Fruit fly (Drosophila melanogaster): ENCODE results near the gene Jhbp5.
A peak's percentile ranks its signal among the peaks of the same experiment; 100 is the strongest.

Jhbp5 gene

DNA sequence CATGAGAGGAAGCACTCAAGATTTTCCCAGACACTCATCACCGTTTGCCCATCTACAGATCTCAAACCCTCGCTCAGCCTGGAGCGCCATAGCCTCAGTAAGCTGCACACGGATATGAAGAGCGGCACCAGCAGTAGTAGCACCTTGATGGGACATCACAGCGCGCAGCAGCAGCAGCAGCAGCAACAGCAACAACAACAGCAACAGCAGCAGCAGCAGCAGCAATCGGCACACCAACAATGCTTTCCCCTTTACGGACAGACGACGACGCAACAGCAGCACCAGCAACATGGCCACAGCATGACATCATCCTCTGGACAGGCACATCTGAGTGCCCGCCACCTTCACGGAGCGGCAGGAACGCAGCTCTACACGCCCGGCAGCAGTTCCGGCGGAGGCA is 6.4 kb downstream of the Jhbp5 start:
- no peak for TF ChIP-seq CG6854 (GFP tag; optimal IDR thresholded peaks at IDR 0.05)

DNA sequence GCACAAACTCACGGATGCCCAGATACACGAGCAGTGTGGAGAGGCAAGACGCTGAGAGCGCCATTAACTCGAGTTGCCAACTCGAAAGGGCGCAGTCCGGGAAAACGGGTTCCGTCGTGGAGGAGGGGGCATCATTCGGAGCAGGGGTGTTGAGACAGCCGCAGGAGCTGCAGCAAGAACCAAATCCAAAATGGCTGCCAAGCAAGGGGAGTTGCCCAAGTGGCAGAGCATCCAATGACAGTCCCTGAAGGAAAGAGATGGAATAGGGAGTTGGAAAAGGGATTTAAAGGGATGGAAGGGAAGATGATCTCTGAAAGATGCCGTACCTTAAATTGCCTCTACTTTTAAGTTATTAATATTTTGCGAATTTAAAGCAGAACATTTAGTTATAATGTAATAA is 7.9 kb downstream of the Jhbp5 start:
- TF ChIP-seq CG3919 (GFP tag; optimal IDR thresholded peaks at IDR 0.05): no peak
- TF ChIP-seq Eip78C (GFP tag): peak; percentile 17
- TF ChIP-seq CG1621 (tag; optimal IDR thresholded peaks at IDR 0.05): peak; percentile 32
- 0 out of 3 replicates have a peak, but pooled peaks have one; percentile 29 for TF ChIP-seq CG6163 (GFP tag; IDR thresholded peaks at IDR 0.05)

DNA sequence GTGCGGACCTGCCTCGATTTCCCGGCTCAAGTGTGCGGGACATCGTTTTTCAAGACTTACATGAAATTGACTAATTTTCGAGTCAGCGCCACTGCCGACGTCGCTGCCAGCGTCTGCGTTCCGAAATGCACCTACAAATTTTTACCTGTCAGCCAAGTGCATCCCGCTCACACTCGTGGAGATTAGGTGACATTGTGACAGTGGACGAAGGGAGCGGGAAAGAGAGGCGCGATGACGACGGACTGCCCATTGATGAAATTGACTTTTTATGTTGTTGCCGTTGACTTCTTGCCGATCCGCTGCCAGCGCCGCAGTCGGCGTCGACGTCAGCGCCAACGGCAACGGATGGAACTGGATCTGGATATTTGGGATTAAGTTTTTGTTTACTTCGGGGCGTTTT is 11.7 kb downstream of the Jhbp5 start:
- no peak for TF ChIP-seq ss (GFP tag; optimal IDR thresholded peaks at IDR 0.05)
- no peak for TF ChIP-seq Ets96B (tag; optimal IDR thresholded peaks at IDR 0.05)
- TF ChIP-seq achi (GFP tag; optimal IDR thresholded peaks at IDR 0.05): no peak
- TF ChIP-seq CG4318 (GFP tag; optimal IDR thresholded peaks at IDR 0.05): no peak
- TF ChIP-seq Gug (GFP tag; IDR thresholded peaks at IDR 0.05): no peak
- no peak for TF ChIP-seq Hr4 (GFP tag; optimal IDR thresholded peaks at IDR 0.05)
- no peak for TF ChIP-seq svp (GFP tag)
- no peak for TF ChIP-seq Hr39 (GFP tag; optimal IDR thresholded peaks at IDR 0.05)
- TF ChIP-seq CG15336 (GFP tag; IDR thresholded peaks at IDR 0.05): no peak
- no peak for TF ChIP-seq Sox14 (GFP tag; optimal IDR thresholded peaks at IDR 0.05)
- no peak for TF ChIP-seq Sox15 (GFP tag; optimal IDR thresholded peaks at IDR 0.05)
- no peak for TF ChIP-seq Smox (GFP tag; optimal IDR thresholded peaks at IDR 0.05)
- no peak for TF ChIP-seq acj6 (GFP tag; optimal IDR thresholded peaks at IDR 0.05)
- no peak for TF ChIP-seq CG6792 (GFP tag; optimal IDR thresholded peaks at IDR 0.05)
- TF ChIP-seq CG7368 (GFP tag; optimal IDR thresholded peaks at IDR 0.05): no peak

DNA sequence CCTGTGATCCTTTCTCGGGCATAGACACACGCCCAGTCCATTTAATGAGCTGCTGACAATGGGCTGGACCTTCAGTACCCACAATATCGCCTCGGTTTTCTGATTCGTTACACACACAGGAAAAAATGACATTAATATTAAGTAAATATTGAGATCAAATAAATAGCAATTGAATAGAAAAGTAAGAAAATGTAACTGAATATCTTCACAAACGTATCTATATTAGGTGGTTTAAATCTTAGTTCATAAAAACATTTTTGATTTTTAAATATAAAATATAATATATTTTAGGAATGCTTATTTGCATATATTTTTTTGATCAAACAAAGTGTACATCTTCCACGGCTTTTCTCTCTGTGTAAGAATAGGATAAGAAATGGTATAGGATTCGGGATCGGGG is 12.2 kb downstream of the Jhbp5 start:
- TF ChIP-seq Ets21C (GFP tag; optimal IDR thresholded peaks at IDR 0.05): no peak
- no peak for TF ChIP-seq lz (GFP tag; optimal IDR thresholded peaks at IDR 0.05)
- no peak for TF ChIP-seq fd85E (GFP tag; optimal IDR thresholded peaks at IDR 0.05)
- TF ChIP-seq CG31627 (GFP tag; optimal IDR thresholded peaks at IDR 0.05): no peak
- TF ChIP-seq dac (GFP tag; optimal IDR thresholded peaks at IDR 0.05): no peak
- no peak for TF ChIP-seq CG3032 (tag; optimal IDR thresholded peaks at IDR 0.05)
- no peak for TF ChIP-seq acj6 (GFP tag; optimal IDR thresholded peaks at IDR 0.05)
- no peak for TF ChIP-seq Hr4 (GFP tag; optimal IDR thresholded peaks at IDR 0.05)
- TF ChIP-seq CG10631 (GFP tag; optimal IDR thresholded peaks at IDR 0.05): no peak
- no peak for TF ChIP-seq net (GFP tag; optimal IDR thresholded peaks at IDR 0.05)
- TF ChIP-seq CG9139 (GFP tag; optimal IDR thresholded peaks at IDR 0.05): no peak
- TF ChIP-seq Hr39 (GFP tag; optimal IDR thresholded peaks at IDR 0.05): no peak
- TF ChIP-seq CG8632 (GFP tag; optimal IDR thresholded peaks at IDR 0.05): no peak
- TF ChIP-seq esn (GFP tag; optimal IDR thresholded peaks at IDR 0.05): no peak
- TF ChIP-seq eg (GFP tag; IDR thresholded peaks at IDR 0.05): no peak
- TF ChIP-seq CG1621 (tag; optimal IDR thresholded peaks at IDR 0.05): no peak
- no peak for TF ChIP-seq Gug (GFP tag; IDR thresholded peaks at IDR 0.05)
- TF ChIP-seq CG8119 (GFP tag; IDR thresholded peaks at IDR 0.05): no peak

DNA sequence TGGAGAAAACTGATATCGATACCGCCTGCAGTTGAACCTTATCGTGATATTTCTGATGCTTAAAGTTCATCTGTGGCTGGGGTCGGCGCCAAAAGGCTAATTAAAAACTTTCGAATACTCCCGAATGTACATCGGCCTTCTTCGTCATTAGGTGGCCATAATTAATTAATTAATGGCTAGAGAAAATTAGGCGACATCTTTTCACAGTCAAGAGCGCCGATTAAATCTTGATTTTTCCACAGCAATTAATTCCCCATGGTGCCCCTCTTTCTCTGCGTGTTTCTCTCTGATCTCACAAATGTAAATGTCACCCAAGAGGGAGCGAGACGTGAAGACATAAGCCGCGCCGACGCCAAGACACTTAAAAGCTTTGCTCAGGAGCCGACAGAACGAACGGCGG is 15.5 kb downstream of the Jhbp5 start:
- TF ChIP-seq achi (GFP tag; optimal IDR thresholded peaks at IDR 0.05): no peak
- no peak for TF ChIP-seq CG7368 (GFP tag; optimal IDR thresholded peaks at IDR 0.05)
- TF ChIP-seq CG6808 (GFP tag; optimal IDR thresholded peaks at IDR 0.05): no peak
- TF ChIP-seq lz (GFP tag; optimal IDR thresholded peaks at IDR 0.05): no peak
- TF ChIP-seq Eip75B (GFP tag; optimal IDR thresholded peaks at IDR 0.05): no peak
- no peak for TF ChIP-seq Eip93F (GFP tag; optimal IDR thresholded peaks at IDR 0.05)
- TF ChIP-seq CG6792 (GFP tag; optimal IDR thresholded peaks at IDR 0.05): no peak
- no peak for TF ChIP-seq OdsH (GFP tag; optimal IDR thresholded peaks at IDR 0.05)
- TF ChIP-seq CG6163 (GFP tag; IDR thresholded peaks at IDR 0.05): no peak
- no peak for TF ChIP-seq Gug (GFP tag; IDR thresholded peaks at IDR 0.05)
- no peak for TF ChIP-seq spab (GFP tag; optimal IDR thresholded peaks at IDR 0.05)
- no peak for TF ChIP-seq salr (GFP tag; optimal IDR thresholded peaks at IDR 0.05)

All from whole organism, prepupa.